Worm (Caenorhabditis elegans) whole organism, late embryonic: Measurements from ENCODE around the gene K02H11.4.

Experiments
- K02D7.2 ChIP-seq: sonication (generic microtip); optimal IDR thresholded peaks from 2 replicates; lab custom pipeline; 2017; ENCODE audit warnings: mild to moderate bottlenecking, missing genetic modification characterization, missing compliant biosample characterization
- T23F11.4 ChIP-seq: fragments of 200-800 bp; sonication (Bioruptor generic); optimal IDR thresholded peaks from 2 replicates; lab custom pipeline; 2018; ENCODE audit warnings: mild to moderate bottlenecking, missing genetic modification characterization, missing compliant biosample characterization
- ahr-1 ChIP-seq: sonication (generic microtip); optimal IDR thresholded peaks from 2 replicates; lab custom pipeline; 2016; ENCODE audit warnings: missing genetic modification characterization, missing compliant biosample characterization
- ama-1 ChIP-seq: fragments of 150-350 bp; optimal IDR thresholded peaks from 2 replicates; lab custom pipeline; 2014
- ceh-18 ChIP-seq: sonication (generic microtip); optimal IDR thresholded peaks from 2 replicates; lab custom pipeline; 2016; ENCODE audit warnings: missing genetic modification characterization, missing compliant biosample characterization
- ceh-2 ChIP-seq: sonication (generic microtip); optimal IDR thresholded peaks from 2 replicates; lab custom pipeline; 2016; ENCODE audit warnings: missing genotype, missing genetic modification characterization, missing compliant biosample characterization
- ceh-24 ChIP-seq: sonication (generic microtip); optimal IDR thresholded peaks from 2 replicates; lab custom pipeline; 2016; ENCODE audit warnings: mild to moderate bottlenecking, missing genetic modification characterization, missing compliant biosample characterization
- ceh-30 ChIP-seq: fragments of 150-350 bp; optimal IDR thresholded peaks from 2 replicates; lab custom pipeline; 2014; ENCODE audit warnings: missing biosample characterization, missing genetic modification characterization
- ceh-34 ChIP-seq: sonication (generic microtip); optimal IDR thresholded peaks from 2 replicates; lab custom pipeline; 2016; ENCODE audit warnings: mild to moderate bottlenecking, missing genetic modification characterization, missing compliant biosample characterization
- ceh-48 ChIP-seq: sonication (generic microtip); optimal IDR thresholded peaks from 2 replicates; lab custom pipeline; 2016; ENCODE audit warnings: missing genetic modification characterization, inconsistent platforms, missing compliant biosample characterization
- ceh-6 ChIP-seq: fragments of 200-800 bp; sonication (Bioruptor generic); optimal IDR thresholded peaks from 2 replicates; lab custom pipeline; 2018; ENCODE audit warnings: mild to moderate bottlenecking, missing genetic modification characterization, missing compliant biosample characterization
- che-1 ChIP-seq: sonication (generic microtip); optimal IDR thresholded peaks from 2 replicates; lab custom pipeline; 2016; ENCODE audit warnings: mild to moderate bottlenecking, missing genetic modification characterization, missing compliant biosample characterization
- elt-4 ChIP-seq: sonication (generic microtip); optimal IDR thresholded peaks from 2 replicates; lab custom pipeline; 2016; ENCODE audit warnings: missing genetic modification characterization, missing compliant biosample characterization
- ets-4 ChIP-seq: sonication (generic microtip); optimal IDR thresholded peaks from 2 replicates; lab custom pipeline; 2016; ENCODE audit warnings: missing genetic modification characterization, missing compliant biosample characterization
- fax-1 ChIP-seq: sonication (generic microtip); optimal IDR thresholded peaks from 2 replicates; lab custom pipeline; 2016; ENCODE audit warnings: missing genotype, missing genetic modification characterization, missing compliant biosample characterization
- fkh-6 ChIP-seq: sonication (generic microtip); optimal IDR thresholded peaks from 2 replicates; lab custom pipeline; 2016; ENCODE audit warnings: missing genetic modification characterization, missing compliant biosample characterization
- hlh-13 ChIP-seq: fragments of 200-800 bp; sonication (Bioruptor generic); optimal IDR thresholded peaks from 2 replicates; lab custom pipeline; 2018; ENCODE audit warnings: mild to moderate bottlenecking, missing genetic modification characterization, missing compliant biosample characterization
- hlh-15 ChIP-seq: sonication (generic microtip); optimal IDR thresholded peaks from 2 replicates; lab custom pipeline; 2016; ENCODE audit warnings: missing genetic modification characterization, missing compliant biosample characterization
- hlh-30 ChIP-seq: sonication (generic microtip); optimal IDR thresholded peaks from 2 replicates; lab custom pipeline; 2017; ENCODE audit warnings: antibody characterized with exemption, missing genetic modification characterization, missing compliant biosample characterization; ENCODE audit not compliant: insufficient read depth
- hlh-8 ChIP-seq: sonication (generic microtip); optimal IDR thresholded peaks from 2 replicates; lab custom pipeline; 2016; ENCODE audit warnings: missing genotype, missing genetic modification characterization, missing compliant biosample characterization
- lin-11 ChIP-seq: fragments of 200-800 bp; sonication (Bioruptor generic); optimal IDR thresholded peaks from 2 replicates; lab custom pipeline; 2018; ENCODE audit warnings: mild to moderate bottlenecking, missing genetic modification characterization, missing compliant biosample characterization
- madf-2 ChIP-seq: sonication (generic microtip); optimal IDR thresholded peaks from 2 replicates; lab custom pipeline; 2017; ENCODE audit warnings: missing genetic modification characterization, missing compliant biosample characterization
- nfya-1 ChIP-seq: sonication (generic microtip); optimal IDR thresholded peaks from 2 replicates; lab custom pipeline; 2017; ENCODE audit warnings: missing genetic modification characterization, mild to moderate bottlenecking, missing compliant biosample characterization, antibody characterized with exemption, moderate library complexity
- npax-4 ChIP-seq: sonication (generic microtip); optimal IDR thresholded peaks from 2 replicates; lab custom pipeline; 2016; ENCODE audit warnings: missing genetic modification characterization, missing compliant biosample characterization
- pag-3 ChIP-seq: sonication (generic microtip); optimal IDR thresholded peaks from 2 replicates; lab custom pipeline; 2016; ENCODE audit warnings: missing compliant biosample characterization, missing genetic modification characterization, borderline replicate concordance
- pqm-1 ChIP-seq: sonication (generic microtip); optimal IDR thresholded peaks from 2 replicates; lab custom pipeline; 2016; ENCODE audit warnings: missing genetic modification characterization, missing compliant biosample characterization
- pros-1 ChIP-seq: fragments of 150-350 bp; optimal IDR thresholded peaks from 2 replicates; lab custom pipeline; 2014; ENCODE audit warnings: missing biosample characterization, missing genetic modification reagents, missing genetic modification characterization
- ref-2 ChIP-seq: sonication (generic microtip); optimal IDR thresholded peaks from 2 replicates; lab custom pipeline; 2016; ENCODE audit warnings: missing genetic modification characterization, missing compliant biosample characterization
- rnt-1 ChIP-seq: sonication (generic microtip); optimal IDR thresholded peaks from 2 replicates; lab custom pipeline; 2016; ENCODE audit warnings: missing genetic modification characterization, missing compliant biosample characterization
- sdc-2 ChIP-seq: sonication (generic microtip); optimal IDR thresholded peaks from 2 replicates; lab custom pipeline; 2016; ENCODE audit warnings: missing genotype, missing genetic modification characterization, missing compliant biosample characterization
- sox-2 ChIP-seq: fragments of 200-800 bp; sonication (Bioruptor generic); IDR thresholded peaks from 2 replicates; pipeline ENCODE4 v1.3.6; 2022; ENCODE audit warnings: missing genetic modification reagents, missing genetic modification characterization, missing compliant biosample characterization
- tbx-7 ChIP-seq: sonication (generic microtip); optimal IDR thresholded peaks from 2 replicates; lab custom pipeline; 2016; ENCODE audit warnings: missing genotype, missing genetic modification characterization, missing compliant biosample characterization
- ttx-3 ChIP-seq: sonication (generic microtip); optimal IDR thresholded peaks from 2 replicates; lab custom pipeline; 2016; ENCODE audit warnings: missing genetic modification reagents, missing genetic modification characterization, missing compliant biosample characterization
- unc-3 ChIP-seq, 2 experiments: fragments of 200-800 bp in 1 of 2; sonication (Bioruptor generic) in 1 of 2; sonication (generic microtip) in 1 of 2; conservative IDR thresholded peaks in 1 of 2; optimal IDR thresholded peaks in 1 of 2; 2 replicates each; pipeline versions ENCODE4 v1.3.6 to Lab custom; 2016 to 2022; ENCODE audit warnings: missing compliant biosample characterization in 2 of 2, missing genetic modification characterization in 2 of 2, missing genetic modification reagents in 1 of 2
- unc-42 ChIP-seq: sonication (generic microtip); optimal IDR thresholded peaks from 2 replicates; lab custom pipeline; 2016; ENCODE audit warnings: missing genotype, missing genetic modification characterization, missing compliant biosample characterization
- unc-86 ChIP-seq: sonication (generic microtip); optimal IDR thresholded peaks from 2 replicates; lab custom pipeline; 2016; ENCODE audit warnings: missing genetic modification characterization, missing compliant biosample characterization
- ztf-16 ChIP-seq: sonication (generic microtip); optimal IDR thresholded peaks from 2 replicates; lab custom pipeline; 2017; ENCODE audit warnings: missing genetic modification characterization, missing compliant biosample characterization

Gene K02H11.4

DNA sequence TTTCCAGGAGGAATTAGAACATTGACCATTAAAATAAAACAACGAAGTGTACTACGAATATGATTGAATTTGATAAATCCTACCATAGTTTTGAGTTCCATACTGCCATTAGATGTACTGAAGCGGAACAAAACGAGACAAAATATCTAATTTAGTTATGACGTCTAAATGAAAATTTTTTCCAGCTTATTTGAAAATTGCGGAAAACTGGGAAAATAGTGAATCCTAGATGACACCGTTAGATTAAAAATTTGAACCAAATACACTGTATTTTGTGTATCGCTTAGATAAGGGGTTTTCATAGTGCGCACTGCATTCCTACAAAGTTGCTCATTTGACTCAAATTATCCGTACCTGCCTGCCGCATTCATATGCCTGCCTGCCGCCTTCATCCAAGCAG is at the start of gene K02H11.4:
Gene K02H11.4, minus strand, starts transcription at position 101 of the 400 bp plus-strand sequence.
- TF ChIP-seq ahr-1 (tag; lab: Kevin White, UChicago) (no peak), fkh-6 (no peak), hlh-15 (tag; lab: Kevin White, UChicago) (no peak), npax-4 (tag; lab: Kevin White, UChicago) (no peak), hlh-13 (no peak)
- TF ChIP-seq, all 69 proteins: peak for 0

DNA sequence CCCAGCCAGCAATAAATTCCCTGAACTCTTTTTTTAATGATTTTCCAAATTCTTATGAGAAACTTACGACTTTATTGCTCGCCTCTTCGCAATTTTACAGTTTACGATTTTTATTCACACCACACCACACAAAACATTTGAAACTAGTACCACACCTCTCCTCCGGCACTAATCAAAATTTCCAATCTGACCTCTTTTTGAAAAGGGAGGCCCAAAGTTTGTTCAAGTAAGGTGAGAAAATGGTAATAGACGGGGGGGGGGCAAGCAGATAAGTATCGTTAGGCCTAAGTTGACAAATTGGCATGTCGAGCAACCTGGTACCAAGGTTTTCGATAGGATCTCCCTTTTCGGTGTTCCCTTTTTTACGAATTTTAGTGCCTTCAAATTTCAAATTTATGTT is 48.7 kb upstream of the K02H11.4 start:
- no peak for TF ChIP-seq hlh-8 (tag; lab: Kevin White, UChicago)
- no peak for TF ChIP-seq unc-86 (tag; lab: Kevin White, UChicago)
- no peak for TF ChIP-seq sox-2 (GFP tag; lab: Robert Waterston, UW)
- TF ChIP-seq elt-4 (tag; lab: Kevin White, UChicago) = no peak
- no peak for TF ChIP-seq tbx-7 (tag; lab: Kevin White, UChicago)
- TF ChIP-seq rnt-1 (tag; lab: Kevin White, UChicago) = no peak
- no peak for TF ChIP-seq ets-4
- TF ChIP-seq madf-2 (tag; lab: Kevin White, UChicago) = no peak
- no peak for TF ChIP-seq ttx-3 (tag; lab: Kevin White, UChicago)
- no peak for TF ChIP-seq che-1

- TF ChIP-seq ceh-48 (tag; lab: Kevin White, UChicago) (no peak), ceh-34 (no peak), ama-1 (lab: Kevin White, UChicago) (no peak), ets-4 (no peak), hlh-30 (tag; lab: Kevin White, UChicago) (no peak), ahr-1 (tag; lab: Kevin White, UChicago) (no peak), ttx-3 (tag; lab: Kevin White, UChicago) (no peak), ztf-16 (tag; lab: Kevin White, UChicago) (no peak), K02D7.2 (no peak), pqm-1 (tag; lab: Kevin White, UChicago) (no peak), fax-1 (tag; lab: Kevin White, UChicago) (no peak), ceh-6 (no peak), nfya-1 (tag; lab: Kevin White, UChicago) (no peak), hlh-13 (no peak), ref-2 (no peak), ceh-18 (tag; lab: Kevin White, UChicago) (no peak)
- TF ChIP-seq, all 69 proteins: peak for 0
Measured at ce11 chrV:1578572-1579230, 47.6 kb upstream of the K02H11.4 start.

DNA sequence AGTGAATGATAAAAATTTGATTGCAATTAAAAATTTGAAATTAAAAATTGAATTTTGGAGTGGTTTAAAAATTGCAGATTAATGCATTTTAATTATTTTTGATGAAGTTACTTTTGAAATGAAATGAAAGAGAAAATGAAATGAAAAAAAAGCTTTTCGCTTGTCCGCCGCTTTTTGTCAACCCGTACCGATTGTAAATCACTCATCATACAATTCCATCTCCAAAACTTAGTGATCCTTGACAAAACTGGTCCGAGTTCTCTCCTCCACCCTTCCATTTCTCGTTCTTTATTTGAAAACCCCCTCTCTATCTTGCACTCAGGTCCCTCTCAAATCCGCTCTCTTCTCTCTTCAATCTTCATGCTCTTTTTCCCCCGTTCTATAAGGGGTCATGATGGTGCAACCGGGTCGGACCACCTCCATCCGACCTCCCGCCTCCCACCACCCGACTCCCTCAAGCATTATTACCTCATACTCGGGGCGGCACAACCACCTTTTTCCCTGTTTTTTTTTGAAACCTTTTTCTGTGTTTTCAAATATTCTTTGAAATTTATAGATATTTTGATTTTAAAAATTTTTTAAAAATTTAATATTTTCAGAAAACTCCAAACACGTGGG is 46.1 kb upstream of the K02H11.4 start:
- TF ChIP-seq pros-1 (tag; lab: Kevin White, UChicago) (no peak), ztf-16 (tag; lab: Kevin White, UChicago) (no peak), T23F11.4 (GFP tag; lab: Kevin White, UChicago) (no peak), nfya-1 (tag; lab: Kevin White, UChicago) (no peak), unc-3 (GFP tag; conservative IDR thresholded peaks at IDR 0.05; lab: Robert Waterston, UW) (no peak), unc-3 (tag; optimal IDR thresholded peaks at IDR 0.05; lab: Kevin White, UChicago) (no peak), ceh-2 (tag; lab: Kevin White, UChicago) (no peak), ceh-18 (tag; lab: Kevin White, UChicago) (no peak), ets-4 (no peak), unc-42 (tag; lab: Kevin White, UChicago) (no peak), ceh-30 (no peak), ceh-24 (tag; lab: Kevin White, UChicago) (no peak), pag-3 (tag; lab: Kevin White, UChicago) (no peak), sdc-2 (tag; lab: Kevin White, UChicago) (no peak), lin-11 (tag; lab: Kevin White, UChicago) (no peak), ceh-6 (no peak)
